Worm (Caenorhabditis elegans): ENCODE data around the gene F28H7.7.

DNA sequence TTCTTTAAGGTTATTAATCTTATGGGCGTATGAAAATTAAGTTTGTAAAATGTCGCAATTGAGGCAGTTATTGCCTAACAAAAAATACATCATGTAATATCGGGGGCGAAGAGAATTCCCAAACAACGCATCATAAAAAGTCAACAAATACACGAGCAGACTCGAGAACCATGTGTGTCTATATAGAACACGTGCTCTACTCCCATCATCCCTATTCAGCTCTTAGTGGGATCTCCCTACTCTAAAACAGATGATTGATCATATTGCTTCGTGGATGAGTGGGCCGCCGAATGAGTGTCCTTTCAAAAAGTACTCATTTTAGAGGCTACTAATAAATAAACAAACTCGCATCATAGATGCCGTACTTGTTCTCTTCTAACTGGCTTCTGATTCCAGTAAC lies 29.5 kb downstream of the F28H7.7 start:
- TF ChIP-seq nhr-76 (tag; optimal IDR thresholded peaks at IDR 0.05) (no peak), unc-62 (GFP tag; optimal IDR thresholded peaks at IDR 0.05) (no peak), blmp-1 (tag; optimal IDR thresholded peaks at IDR 0.05) (no peak), elt-1 (tag; optimal IDR thresholded peaks at IDR 0.05; ENCODE audit: borderline replicate concordance, insufficient read depth) (no peak), unc-39 (tag; optimal IDR thresholded peaks at IDR 0.05) (no peak), flh-1 (GFP tag; optimal IDR thresholded peaks at IDR 0.05) (no peak), nhr-12 (tag; optimal IDR thresholded peaks at IDR 0.05) (no peak), bed-3 (GFP tag; optimal IDR thresholded peaks at IDR 0.05) (no peak), snpc-4 (tag; optimal IDR thresholded peaks at IDR 0.05) (no peak), ces-1 (GFP tag; optimal IDR thresholded peaks at IDR 0.05) (no peak), cnd-1 (tag; optimal IDR thresholded peaks at IDR 0.05) (no peak), nhr-237 (tag; optimal IDR thresholded peaks at IDR 0.05) (no peak), sem-2 (GFP tag; optimal IDR thresholded peaks at IDR 0.05) (no peak), mep-1 (tag; optimal IDR thresholded peaks at IDR 0.05) (no peak)
